Worm (Caenorhabditis elegans): ENCODE results near the gene Y73B6BL.29.

ce11 chrIV:6326448-6326847 lies 4.7 kb downstream of the Y73B6BL.29 start, which contains the start of gene lsm-8:
- no peak for TF ChIP-seq tab-1 (GFP tag; IDR thresholded peaks at IDR 0.05)
- no peak for TF ChIP-seq flt-1 (GFP tag; IDR thresholded peaks at IDR 0.05)
- no peak for TF ChIP-seq klf-2 (GFP tag; conservative IDR thresholded peaks at IDR 0.05)
- TF ChIP-seq ztf-23 (GFP tag; IDR thresholded peaks at IDR 0.05): no peak

Measured in whole organism, midembryonic.